Fruit fly (Drosophila melanogaster) Kc167 (cell line): Measurements from ENCODE around the gene CG10650.

Source experiments
- h ChIP-seq: fragments of >200 bp; optimal IDR thresholded peaks from 3 replicates; lab custom pipeline; 2018; ENCODE audit warnings: missing external identifiers
- insv ChIP-seq: fragments of >200 bp; optimal IDR thresholded peaks from 3 replicates; lab custom pipeline; 2018; ENCODE audit warnings: missing external identifiers
- psq ChIP-seq: fragments of >200 bp; optimal IDR thresholded peaks from 2 replicates; lab custom pipeline; 2017; ENCODE audit warnings: missing external identifiers

DNA sequence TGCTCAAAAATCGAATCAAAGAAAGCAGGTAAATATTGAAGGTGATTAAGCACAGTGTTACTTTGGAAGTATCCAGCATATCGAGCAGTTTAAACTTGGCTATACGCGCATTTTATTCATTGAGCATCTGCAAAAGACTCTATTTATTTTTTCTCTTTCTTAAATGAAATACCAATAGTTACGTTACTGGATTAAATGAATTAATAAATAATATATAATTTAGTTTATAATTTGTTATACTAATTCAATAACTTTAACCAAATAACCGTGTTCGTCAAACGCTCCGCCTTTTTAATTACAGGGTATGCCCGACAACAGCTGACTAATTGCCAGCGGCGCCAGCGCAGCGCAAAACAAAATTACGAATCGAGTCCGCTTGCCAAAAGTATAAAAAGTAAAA, 28.9 kb downstream of the CG10650 start:
- TF ChIP-seq psq (lab: Kevin White, UChicago) = no peak
- TF ChIP-seq h (lab: Kevin White, UChicago) = no peak
- TF ChIP-seq insv (lab: Kevin White, UChicago) = no peak
